Worm (Caenorhabditis elegans) whole organism, mixed stage, embryonic: ENCODE results near the gene usp-33.

ENCODE experiments used
- M03D4.4 ChIP-seq: sonication (generic microtip); optimal IDR thresholded peaks from 2 replicates; lab custom pipeline; 2017; ENCODE audit warnings: mild to moderate bottlenecking, missing genetic modification characterization, missing compliant biosample characterization
- blmp-1 ChIP-seq: fragments of 150-350 bp; optimal IDR thresholded peaks from 2 replicates; lab custom pipeline; 2014; ENCODE audit warnings: missing biosample characterization, missing genetic modification characterization
- ceh-39 ChIP-seq: fragments of 150-350 bp; optimal IDR thresholded peaks from 2 replicates; lab custom pipeline; 2014; ENCODE audit warnings: missing biosample characterization, missing genetic modification characterization
- ceh-43 ChIP-seq: fragments of 200-800 bp; sonication (Bioruptor generic); optimal IDR thresholded peaks from 2 replicates; lab custom pipeline; 2018; ENCODE audit warnings: mild to moderate bottlenecking, missing genetic modification characterization, moderate library complexity, missing compliant biosample characterization
- ceh-83 ChIP-seq: fragments of 200-800 bp; sonication (Bioruptor generic); optimal IDR thresholded peaks from 2 replicates; lab custom pipeline; 2018; ENCODE audit warnings: mild to moderate bottlenecking, missing genetic modification characterization, missing compliant biosample characterization
- ces-1 ChIP-seq: fragments of 150-350 bp; optimal IDR thresholded peaks from 2 replicates; lab custom pipeline; 2014; ENCODE audit warnings: missing biosample characterization, missing genetic modification reagents, missing genetic modification characterization
- cnd-1 ChIP-seq: fragments of 200-800 bp; sonication (Bioruptor generic); optimal IDR thresholded peaks from 2 replicates; lab custom pipeline; 2018; ENCODE audit warnings: mild to moderate bottlenecking, missing genetic modification characterization, missing compliant biosample characterization
- drap-1 ChIP-seq: fragments of 200-800 bp; sonication (Bioruptor generic); optimal IDR thresholded peaks from 3 replicates; lab custom pipeline; 2018; ENCODE audit warnings: mild to moderate bottlenecking, missing genetic modification characterization, missing compliant biosample characterization
- elt-3 ChIP-seq: fragments of 150-350 bp; optimal IDR thresholded peaks from 2 replicates; lab custom pipeline; 2014; ENCODE audit warnings: missing biosample characterization, missing genetic modification characterization
- ham-2 ChIP-seq: fragments of 200-800 bp; sonication (Bioruptor generic); optimal IDR thresholded peaks from 2 replicates; lab custom pipeline; 2018; ENCODE audit warnings: mild to moderate bottlenecking, missing genetic modification characterization, missing compliant biosample characterization
- hlh-1 ChIP-seq: fragments of 150-350 bp; optimal IDR thresholded peaks from 2 replicates; lab custom pipeline; 2014; ENCODE audit warnings: missing biosample characterization, missing genetic modification reagents, missing genetic modification characterization
- lin-13 ChIP-seq: fragments of 150-350 bp; optimal IDR thresholded peaks from 2 replicates; lab custom pipeline; 2014; ENCODE audit warnings: missing biosample characterization, missing genetic modification characterization
- lin-32 ChIP-seq: fragments of 200-800 bp; sonication (Bioruptor generic); optimal IDR thresholded peaks from 2 replicates; lab custom pipeline; 2018; ENCODE audit warnings: mild to moderate bottlenecking, missing genetic modification characterization, missing compliant biosample characterization
- mab-5 ChIP-seq: fragments of 150-350 bp; optimal IDR thresholded peaks from 2 replicates; lab custom pipeline; 2014; ENCODE audit warnings: missing biosample characterization, missing genetic modification characterization
- mep-1 ChIP-seq: fragments of 150-350 bp; optimal IDR thresholded peaks from 2 replicates; lab custom pipeline; 2017; ENCODE audit warnings: missing biosample characterization, missing genetic modification reagents, missing genetic modification characterization, inconsistent platforms
- mls-2 ChIP-seq: sonication (generic microtip); optimal IDR thresholded peaks from 2 replicates; lab custom pipeline; 2016; ENCODE audit warnings: mild to moderate bottlenecking, missing genetic modification characterization, moderate library complexity, missing compliant biosample characterization
- nhr-237 ChIP-seq: fragments of 150-350 bp; optimal IDR thresholded peaks from 2 replicates; lab custom pipeline; 2014; ENCODE audit warnings: missing biosample characterization, missing genetic modification characterization
- pha-4 ChIP-seq: fragments of 150-350 bp; optimal IDR thresholded peaks from 2 replicates; lab custom pipeline; 2018; ENCODE audit warnings: missing biosample characterization, missing genetic modification reagents, missing genetic modification characterization
- sem-2 ChIP-seq: fragments of 200-800 bp; sonication (Bioruptor generic); optimal IDR thresholded peaks from 2 replicates; lab custom pipeline; 2018; ENCODE audit warnings: mild to moderate bottlenecking, missing genetic modification characterization, missing compliant biosample characterization
- snpc-4 ChIP-seq: fragments of 150-350 bp; optimal IDR thresholded peaks from 2 replicates; lab custom pipeline; 2014; ENCODE audit warnings: missing biosample characterization, missing genetic modification characterization
- sptf-1 ChIP-seq: sonication (generic microtip); optimal IDR thresholded peaks from 2 replicates; lab custom pipeline; 2017; ENCODE audit warnings: mild to moderate bottlenecking, missing genetic modification characterization, moderate library complexity, missing compliant biosample characterization
- tbx-8 ChIP-seq: fragments of 200-800 bp; sonication (Bioruptor generic); optimal IDR thresholded peaks from 2 replicates; lab custom pipeline; 2018; ENCODE audit warnings: mild to moderate bottlenecking, missing genetic modification characterization, moderate library complexity, missing compliant biosample characterization
- unc-120 ChIP-seq: sonication (generic microtip); optimal IDR thresholded peaks from 2 replicates; lab custom pipeline; 2017; ENCODE audit warnings: missing genetic modification characterization, missing compliant biosample characterization; ENCODE audit not compliant: poor library complexity, severe bottlenecking
- unc-39 ChIP-seq: fragments of 150-350 bp; optimal IDR thresholded peaks from 2 replicates; lab custom pipeline; 2014; ENCODE audit warnings: missing biosample characterization, missing genetic modification characterization
- unc-62 ChIP-seq: fragments of 150-350 bp; optimal IDR thresholded peaks from 2 replicates; lab custom pipeline; 2014; ENCODE audit warnings: missing biosample characterization, missing genetic modification reagents, missing genetic modification characterization
- zip-8 ChIP-seq: fragments of 150-350 bp; optimal IDR thresholded peaks from 2 replicates; lab custom pipeline; 2014; ENCODE audit warnings: missing biosample characterization, missing genetic modification characterization
- ztf-11 ChIP-seq: fragments of 150-350 bp; optimal IDR thresholded peaks from 2 replicates; lab custom pipeline; 2014; ENCODE audit warnings: missing biosample characterization, missing genetic modification characterization

Gene usp-33

ce11 chrX:15547896-15548295 is 43.3 kb upstream of the usp-33 start:
- TF ChIP-seq lin-13 (no peak), ces-1 (GFP tag; lab: Kevin White, UChicago) (peak; percentile 93)

- TF ChIP-seq ces-1 (GFP tag; lab: Kevin White, UChicago) (peak; percentile 71), hlh-1 (tag; lab: Kevin White, UChicago) (no peak)
- TF ChIP-seq, all 35 proteins: peak for 1
These were observed 40.4 kb upstream of the usp-33 start for ce11 chrX:15550769-15551168.

DNA sequence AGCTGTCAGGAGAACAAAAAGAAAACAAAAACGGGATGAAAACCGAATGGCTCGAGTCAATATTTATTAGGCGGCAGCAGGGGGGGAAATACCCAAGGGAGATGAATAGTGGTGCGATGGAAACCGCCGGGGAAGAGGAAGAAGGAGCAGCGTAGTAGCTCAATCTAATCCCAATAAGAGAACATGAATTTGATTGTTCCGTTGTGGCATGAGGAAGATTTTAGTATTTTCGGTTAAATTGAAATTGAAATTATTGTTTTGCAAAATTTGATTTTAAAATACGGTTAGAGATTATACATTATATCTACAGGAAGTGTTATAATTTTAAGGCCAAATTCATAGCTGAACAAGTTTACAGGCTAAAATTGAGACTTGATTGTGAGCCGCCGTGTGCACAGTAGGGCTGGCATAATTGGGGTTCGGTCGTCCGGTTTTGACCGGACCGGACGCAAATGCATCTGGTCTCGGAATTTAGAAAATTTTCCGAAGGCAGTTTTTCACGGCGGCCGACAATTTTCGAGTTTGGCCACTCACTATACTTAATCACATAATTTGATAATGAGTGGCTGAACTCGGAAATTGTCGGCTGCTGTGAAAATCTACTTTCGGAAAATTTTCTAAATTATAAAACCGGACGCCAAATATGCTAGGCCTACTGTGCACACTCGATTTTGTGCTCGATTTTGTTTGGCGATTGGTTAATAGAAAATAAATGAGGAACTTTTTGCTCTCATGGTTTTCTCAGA is 39.0 kb upstream of the usp-33 start:
- no peak for TF ChIP-seq zip-8 (tag; lab: Kevin White, UChicago)
- peak; percentile 80 for TF ChIP-seq ces-1 (GFP tag; lab: Kevin White, UChicago)

ce11 chrX:15554910-15555309 is 36.3 kb upstream of the usp-33 start:
- TF ChIP-seq sem-2 (GFP tag; lab: Kevin White, UChicago) = no peak
- TF ChIP-seq snpc-4 = no peak
- no peak for TF ChIP-seq sptf-1
- no peak for TF ChIP-seq tbx-8 (GFP tag; lab: Kevin White, UChicago)
- TF ChIP-seq mls-2 (tag; lab: Kevin White, UChicago) = no peak
- no peak for TF ChIP-seq drap-1
- TF ChIP-seq hlh-1 (tag; lab: Kevin White, UChicago) = no peak
- no peak for TF ChIP-seq ham-2 (GFP tag; lab: Kevin White, UChicago)

ce11 chrX:15555529-15555928 is 35.6 kb upstream of the usp-33 start:
- TF ChIP-seq nhr-237 (tag; lab: Kevin White, UChicago) (no peak), mep-1 (tag; lab: Kevin White, UChicago) (no peak), cnd-1 (no peak), tbx-8 (GFP tag; lab: Kevin White, UChicago) (no peak), unc-62 (peak; percentile 24), ztf-11 (tag; lab: Kevin White, UChicago) (no peak), unc-120 (tag; lab: Kevin White, UChicago) (peak; percentile 15)

DNA sequence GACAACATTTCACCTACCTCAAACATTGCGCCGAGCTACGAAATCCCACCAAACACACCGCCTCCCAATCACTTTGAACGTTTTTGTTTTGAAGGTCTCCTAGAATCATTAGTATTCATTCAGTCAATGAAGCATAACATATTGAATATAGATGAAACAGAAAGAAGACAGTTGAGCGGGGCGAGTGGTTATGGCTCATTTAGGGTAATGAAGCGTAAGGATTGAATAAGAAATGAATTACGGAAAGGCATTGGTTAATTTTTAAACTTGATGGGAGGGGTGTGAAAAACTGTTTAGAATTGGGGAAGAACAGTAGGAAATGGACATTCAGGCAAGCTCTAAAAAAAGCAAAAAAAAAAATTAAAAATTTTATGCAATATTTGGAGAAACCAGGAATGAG is 33.3 kb upstream of the usp-33 start, which contains the start of gene lron-3:
TSS of gene lron-3 (minus strand) at position 101 of the 400 bp plus-strand sequence.
- no peak for TF ChIP-seq drap-1
- no peak for TF ChIP-seq M03D4.4 (tag; lab: Kevin White, UChicago)
- TF ChIP-seq ham-2 (GFP tag; lab: Kevin White, UChicago) = no peak
- no peak for TF ChIP-seq unc-62
- no peak for TF ChIP-seq ceh-83 (GFP tag; lab: Kevin White, UChicago)
- TF ChIP-seq nhr-237 (tag; lab: Kevin White, UChicago) = no peak
- TF ChIP-seq lin-13 = no peak
- TF ChIP-seq lin-32 (GFP tag; lab: Kevin White, UChicago) = no peak
- TF ChIP-seq sem-2 (GFP tag; lab: Kevin White, UChicago) = no peak
- TF ChIP-seq blmp-1 (tag; lab: Kevin White, UChicago) = no peak
- TF ChIP-seq pha-4 (tag; lab: Kevin White, UChicago) = no peak
- no peak for TF ChIP-seq ceh-43 (GFP tag; lab: Kevin White, UChicago)
- TF ChIP-seq ztf-11 (tag; lab: Kevin White, UChicago) = no peak
- no peak for TF ChIP-seq unc-120 (tag; lab: Kevin White, UChicago)
- TF ChIP-seq mls-2 (tag; lab: Kevin White, UChicago) = no peak
- no peak for TF ChIP-seq ceh-39

DNA sequence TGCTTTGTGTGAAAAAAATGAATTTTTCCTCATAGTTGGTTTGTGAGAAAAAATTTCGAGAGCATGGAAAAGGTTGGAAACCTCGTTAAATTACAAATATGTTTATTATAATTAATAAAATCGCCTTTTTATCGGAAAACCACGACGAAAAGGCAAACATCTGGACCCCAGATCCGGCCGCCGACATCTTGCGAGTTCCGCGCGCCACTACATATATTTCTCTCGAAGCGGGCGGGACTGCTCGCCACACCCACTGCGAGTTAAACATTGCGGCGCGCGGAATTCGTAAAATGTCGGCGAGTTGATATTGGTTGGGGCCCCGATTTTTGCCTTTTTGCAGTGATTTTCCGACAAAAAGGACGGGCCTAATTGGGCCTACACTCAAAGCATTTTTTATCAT is 31.7 kb upstream of the usp-33 start:
- TF ChIP-seq drap-1 = no peak
- TF ChIP-seq unc-39 (tag; lab: Kevin White, UChicago) = no peak
- TF ChIP-seq snpc-4 = no peak
- TF ChIP-seq elt-3 (tag; lab: Kevin White, UChicago) = no peak
- no peak for TF ChIP-seq ceh-83 (GFP tag; lab: Kevin White, UChicago)
- no peak for TF ChIP-seq M03D4.4 (tag; lab: Kevin White, UChicago)
- no peak for TF ChIP-seq lin-32 (GFP tag; lab: Kevin White, UChicago)
- no peak for TF ChIP-seq ham-2 (GFP tag; lab: Kevin White, UChicago)
- TF ChIP-seq tbx-8 (GFP tag; lab: Kevin White, UChicago) = no peak
- no peak for TF ChIP-seq mab-5
- TF ChIP-seq cnd-1 = no peak
- no peak for TF ChIP-seq nhr-237 (tag; lab: Kevin White, UChicago)
- TF ChIP-seq, all 35 proteins: peak for 0
